Fruit fly (Drosophila melanogaster) whole organism, prepupa: ENCODE data around the gene et.

Experiments used
- CG31627 ChIP-seq: fragments of 200-800 bp; sonication (Bioruptor generic); optimal IDR thresholded peaks from 3 replicates; lab custom pipeline; 2016; ENCODE audit warnings: missing biosample characterization, missing genetic modification characterization
- CG6854 ChIP-seq: fragments of 200-800 bp; sonication (Bioruptor generic); optimal IDR thresholded peaks from 2 replicates; lab custom pipeline; 2017; ENCODE audit warnings: missing biosample characterization, mild to moderate bottlenecking, missing genetic modification characterization
- CG8632 ChIP-seq: fragments of 200-800 bp; sonication (Bioruptor generic); optimal IDR thresholded peaks from 3 replicates; lab custom pipeline; 2016; ENCODE audit warnings: missing biosample characterization, missing genetic modification characterization
- Ets21C ChIP-seq: fragments of 200-800 bp; sonication (Bioruptor generic); optimal IDR thresholded peaks from 3 replicates; lab custom pipeline; 2016; ENCODE audit warnings: missing biosample characterization, missing genetic modification characterization
- Ets96B ChIP-seq: fragments of 200-800 bp; optimal IDR thresholded peaks from 2 replicates; lab custom pipeline; 2019; ENCODE audit warnings: missing biosample characterization, mild to moderate bottlenecking, missing genetic modification characterization, moderate library complexity
- Gug ChIP-seq: fragments of 200-800 bp; sonication (Bioruptor generic); IDR thresholded peaks from 2 replicates; pipeline ENCODE4 v1.3.6; 2022; ENCODE audit warnings: missing biosample characterization, missing genetic modification characterization
- Hr39 ChIP-seq: fragments of 200-800 bp; sonication (Bioruptor generic); optimal IDR thresholded peaks from 2 replicates; lab custom pipeline; 2016; ENCODE audit warnings: missing biosample characterization, missing genetic modification characterization
- dsx ChIP-seq: fragments of 200-800 bp; optimal IDR thresholded peaks from 3 replicates; lab custom pipeline; 2019; ENCODE audit warnings: missing biosample characterization, mild to moderate bottlenecking, missing genetic modification characterization, moderate library complexity; ENCODE audit not compliant: poor library complexity, severe bottlenecking
- fd59A ChIP-seq: fragments of 200-800 bp; sonication (Bioruptor generic); optimal IDR thresholded peaks from 2 replicates; lab custom pipeline; 2017; ENCODE audit warnings: missing biosample characterization, mild to moderate bottlenecking, missing genetic modification characterization, missing genetic modification reagents
- fkh ChIP-seq: fragments of 200-800 bp; sonication (Bioruptor generic); optimal IDR thresholded peaks from 3 replicates; lab custom pipeline; 2017; ENCODE audit warnings: missing biosample characterization, mild to moderate bottlenecking, missing genetic modification characterization, moderate library complexity
- lz ChIP-seq: fragments of 200-800 bp; sonication (Bioruptor generic); optimal IDR thresholded peaks from 3 replicates; lab custom pipeline; 2016; ENCODE audit warnings: missing biosample characterization, missing genetic modification characterization
- salr ChIP-seq, 2 experiments: fragments of 200-800 bp; sonication (Bioruptor generic); optimal IDR thresholded peaks; 3 replicates each; lab custom pipeline; 2016 to 2018; ENCODE audit warnings: missing biosample characterization in 2 of 2, missing genetic modification characterization in 2 of 2, mild to moderate bottlenecking in 1 of 2
- ss ChIP-seq, 2 experiments: fragments of 200-800 bp; sonication (Bioruptor generic); optimal IDR thresholded peaks; 2 replicates in 1 of 2; 3 replicates in 1 of 2; lab custom pipeline; 2017 to 2018; ENCODE audit warnings: mild to moderate bottlenecking in 2 of 2, missing biosample characterization in 2 of 2, missing genetic modification characterization in 2 of 2, moderate library complexity in 1 of 2

dm6 chrX:19704083-19704482 lies 28.4 kb upstream of the et start, which contains the start of the genes CG14230 and CG14232:
- TF ChIP-seq ss (GFP tag; optimal IDR thresholded peaks at IDR 0.05; lab: Kevin White, UChicago) (no peak), Ets96B (tag; lab: Kevin White, UChicago) (no peak), CG31627 (GFP tag; lab: Kevin White, UChicago) (no peak), CG8632 (no peak), salr (GFP tag; optimal IDR thresholded peaks at IDR 0.05; lab: Kevin White, UChicago) (no peak), dsx (GFP tag; lab: Kevin White, UChicago) (no peak), fd59A (GFP tag; lab: Kevin White, UChicago) (no peak), lz (GFP tag; lab: Kevin White, UChicago) (peak; percentile 1), CG6854 (GFP tag; lab: Kevin White, UChicago) (no peak), Hr39 (no peak), fkh (no peak), Ets21C (GFP tag; lab: Kevin White, UChicago) (no peak), Gug (no peak)
